Fruit fly (Drosophila melanogaster) whole organism: ENCODE results near the gene sav.

Experiments
- CG8478 ChIP-seq: fragments of >200 bp; optimal IDR thresholded peaks from 2 replicates; lab custom pipeline; 2018; ENCODE audit warnings: inconsistent platforms
- Dll ChIP-seq: fragments of >200 bp; optimal IDR thresholded peaks from 2 replicates; lab custom pipeline; 2017
- psq ChIP-seq: fragments of >200 bp; optimal IDR thresholded peaks from 2 replicates; lab custom pipeline; 2017

DNA sequence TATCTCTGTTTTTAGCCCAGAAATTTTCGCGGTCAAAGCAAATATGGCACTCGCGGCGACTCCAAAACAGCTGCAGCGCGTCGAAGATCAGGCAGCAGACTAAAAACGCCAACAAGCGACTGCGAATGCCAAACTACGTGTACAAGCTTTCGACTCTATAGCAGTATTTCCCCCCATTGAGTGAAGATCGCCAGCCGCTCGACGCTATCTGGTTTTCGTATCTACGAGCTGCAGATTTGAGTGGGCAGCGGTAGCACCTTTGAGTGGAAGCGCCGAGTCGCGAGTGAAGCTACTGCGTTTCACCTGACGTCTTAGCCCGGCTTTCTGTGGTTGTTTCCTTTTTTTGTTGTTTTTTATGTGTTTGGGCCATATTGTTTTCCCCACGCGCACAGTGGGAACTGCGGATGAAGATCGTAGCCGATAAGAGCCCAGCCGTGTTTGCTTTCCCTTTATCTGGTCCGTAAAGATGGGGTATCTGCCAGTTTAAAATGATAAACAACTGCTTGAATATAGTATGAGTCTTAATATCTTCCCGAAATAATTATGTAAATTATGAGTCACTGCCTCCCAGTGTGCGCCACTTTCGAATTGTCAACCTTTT is 12.9 kb downstream of the sav start, which contains the start of gene CG17121:
- TF ChIP-seq CG8478 (lab: Kevin White, UChicago) (no peak), psq (no peak), Dll (lab: Kevin White, UChicago) (no peak)
